Worm (Caenorhabditis elegans): ENCODE measurements around the gene R02D5.9.

The R02D5.9 gene

ce11 chrV:14510746-14511145 is at the start of gene R02D5.9:
Gene R02D5.9 (minus strand): TSS chrV:14511123.
- TF ChIP-seq nhr-2 (tag; optimal IDR thresholded peaks at IDR 0.05) (no peak), nhr-28 (tag; optimal IDR thresholded peaks at IDR 0.05) (no peak), elt-1 (tag; optimal IDR thresholded peaks at IDR 0.05; ENCODE audit: borderline replicate concordance, insufficient read depth) (no peak), ceh-43 (GFP tag; optimal IDR thresholded peaks at IDR 0.05) (no peak), elt-3 (tag; optimal IDR thresholded peaks at IDR 0.05) (no peak)

- TF ChIP-seq cnd-1 (tag; optimal IDR thresholded peaks at IDR 0.05) (no peak), blmp-1 (tag; optimal IDR thresholded peaks at IDR 0.05) (no peak), lin-13 (tag; optimal IDR thresholded peaks at IDR 0.05) (no peak), drap-1 (GFP tag; optimal IDR thresholded peaks at IDR 0.05) (no peak), ceh-83 (GFP tag; optimal IDR thresholded peaks at IDR 0.05) (no peak), lin-32 (GFP tag; optimal IDR thresholded peaks at IDR 0.05) (no peak), snpc-4 (tag; optimal IDR thresholded peaks at IDR 0.05) (no peak), bed-3 (GFP tag; optimal IDR thresholded peaks at IDR 0.05) (no peak), ceh-39 (tag; optimal IDR thresholded peaks at IDR 0.05) (no peak), nhr-12 (tag; optimal IDR thresholded peaks at IDR 0.05) (no peak), zip-8 (tag; optimal IDR thresholded peaks at IDR 0.05) (no peak), lsy-2 (tag; optimal IDR thresholded peaks at IDR 0.05) (no peak), ztf-11 (tag; optimal IDR thresholded peaks at IDR 0.05) (no peak), mep-1 (tag; optimal IDR thresholded peaks at IDR 0.05) (no peak), ham-2 (GFP tag; optimal IDR thresholded peaks at IDR 0.05) (no peak), ceh-43 (GFP tag; optimal IDR thresholded peaks at IDR 0.05) (no peak), nhr-237 (tag; optimal IDR thresholded peaks at IDR 0.05) (no peak), flh-1 (GFP tag; optimal IDR thresholded peaks at IDR 0.05) (no peak), elt-3 (tag; optimal IDR thresholded peaks at IDR 0.05) (no peak), nhr-28 (tag; optimal IDR thresholded peaks at IDR 0.05) (no peak)
Observed at ce11 chrV:14559312-14559711, 48.4 kb upstream of the R02D5.9 start, which contains the start of gene srt-32. Gene srt-32 (plus strand): TSS chrV:14559612.

ce11 chrV:14558757-14559156 is 47.8 kb upstream of the R02D5.9 start, which contains the start of gene C53A5.9:
Gene C53A5.9 (minus strand): TSS chrV:14558857.
- TF ChIP-seq cnd-1 (tag; optimal IDR thresholded peaks at IDR 0.05) (no peak), ham-2 (GFP tag; optimal IDR thresholded peaks at IDR 0.05) (no peak), nhr-76 (tag; optimal IDR thresholded peaks at IDR 0.05) (no peak), mep-1 (tag; optimal IDR thresholded peaks at IDR 0.05) (no peak), pha-4 (tag; optimal IDR thresholded peaks at IDR 0.05) (no peak), unc-62 (GFP tag; optimal IDR thresholded peaks at IDR 0.05) (no peak), flh-1 (GFP tag; optimal IDR thresholded peaks at IDR 0.05) (no peak), lsy-2 (tag; optimal IDR thresholded peaks at IDR 0.05) (no peak)

ce11 chrV:14556187-14556586 is 45.3 kb upstream of the R02D5.9 start, which contains the start of gene srg-47:
Gene srg-47 (minus strand): TSS chrV:14556287.
- TF ChIP-seq nhr-76 (tag; optimal IDR thresholded peaks at IDR 0.05) (no peak), hlh-1 (tag; optimal IDR thresholded peaks at IDR 0.05) (no peak), snpc-4 (tag; optimal IDR thresholded peaks at IDR 0.05) (no peak)

- no peak for TF ChIP-seq mep-1 (tag; optimal IDR thresholded peaks at IDR 0.05)
- TF ChIP-seq unc-120 (tag; optimal IDR thresholded peaks at IDR 0.05; ENCODE audit: poor library complexity, severe bottlenecking), result peak; percentile 9
Observed at ce11 chrV:14548510-14548909, 37.6 kb upstream of the R02D5.9 start.

- TF ChIP-seq nhr-2 (tag; optimal IDR thresholded peaks at IDR 0.05), result no peak
- TF ChIP-seq flh-1 (GFP tag; optimal IDR thresholded peaks at IDR 0.05), result no peak
- TF ChIP-seq nhr-237 (tag; optimal IDR thresholded peaks at IDR 0.05), result no peak
- no peak for TF ChIP-seq mep-1 (tag; optimal IDR thresholded peaks at IDR 0.05)
- no peak for TF ChIP-seq snpc-4 (tag; optimal IDR thresholded peaks at IDR 0.05)
- TF ChIP-seq bed-3 (GFP tag; optimal IDR thresholded peaks at IDR 0.05), result no peak
- TF ChIP-seq nhr-76 (tag; optimal IDR thresholded peaks at IDR 0.05), result no peak
- no peak for TF ChIP-seq elt-1 (tag; optimal IDR thresholded peaks at IDR 0.05; ENCODE audit: borderline replicate concordance, insufficient read depth)
- TF ChIP-seq ceh-39 (tag; optimal IDR thresholded peaks at IDR 0.05), result no peak
- TF ChIP-seq sptf-1 (tag; optimal IDR thresholded peaks at IDR 0.05), result no peak
- no peak for TF ChIP-seq drap-1 (GFP tag; optimal IDR thresholded peaks at IDR 0.05)
- no peak for TF ChIP-seq unc-62 (GFP tag; optimal IDR thresholded peaks at IDR 0.05)
- no peak for TF ChIP-seq sem-2 (GFP tag; optimal IDR thresholded peaks at IDR 0.05)
- no peak for TF ChIP-seq mls-2 (tag; optimal IDR thresholded peaks at IDR 0.05)
- no peak for TF ChIP-seq nhr-28 (tag; optimal IDR thresholded peaks at IDR 0.05)
- TF ChIP-seq lin-32 (GFP tag; optimal IDR thresholded peaks at IDR 0.05), result no peak
Observed at ce11 chrV:14546569-14546968, 35.6 kb upstream of the R02D5.9 start, which contains the start of gene C53A5.13. Gene C53A5.13 (plus strand): TSS chrV:14546869.

All from whole organism, mixed stage, embryonic.